Worm (Caenorhabditis elegans) whole organism, L1 larva: ENCODE data around the gene nspb-11.

Experiments used
- Y116A8C.19 ChIP-seq: sonication (generic microtip); optimal IDR thresholded peaks from 2 replicates; lab custom pipeline; 2016; ENCODE audit warnings: missing compliant biosample characterization, missing genetic modification characterization, borderline replicate concordance
- aha-1 ChIP-seq: fragments of 150-350 bp; optimal IDR thresholded peaks from 2 replicates; lab custom pipeline; 2014; ENCODE audit warnings: missing biosample characterization, missing genetic modification characterization
- aly-2 ChIP-seq: fragments of 150-350 bp; optimal IDR thresholded peaks from 2 replicates; lab custom pipeline; 2014; ENCODE audit warnings: missing biosample characterization, missing genetic modification characterization
- ama-1 ChIP-seq: fragments of 150-350 bp; optimal IDR thresholded peaks from 2 replicates; lab custom pipeline; 2014
- blmp-1 ChIP-seq: fragments of 150-350 bp; optimal IDR thresholded peaks from 2 replicates; lab custom pipeline; 2014; ENCODE audit warnings: missing biosample characterization, missing genetic modification characterization
- ceh-63 ChIP-seq: fragments of 200-800 bp; sonication (Bioruptor generic); optimal IDR thresholded peaks from 2 replicates; lab custom pipeline; 2018; ENCODE audit warnings: mild to moderate bottlenecking, missing genetic modification characterization, missing compliant biosample characterization
- ceh-88 ChIP-seq: fragments of 200-800 bp; sonication (Bioruptor generic); IDR thresholded peaks from 2 replicates; pipeline ENCODE4 v1.3.6; 2022; ENCODE audit warnings: missing genetic modification characterization, missing compliant biosample characterization
- efl-1 ChIP-seq, 4 experiments: fragments of 150-350 bp; optimal IDR thresholded peaks in 3 of 4; peaks in 1 of 4; 1 replicate in 1 of 4; 2 replicates in 3 of 4; lab custom pipeline; 2014; ENCODE audit warnings: missing biosample characterization in 2 of 4, missing genetic modification characterization in 2 of 4, missing genetic modification reagents in 2 of 4
- efl-3 ChIP-seq: fragments of 200-800 bp; sonication (Bioruptor generic); optimal IDR thresholded peaks from 2 replicates; lab custom pipeline; 2018; ENCODE audit warnings: mild to moderate bottlenecking, missing genetic modification characterization, missing compliant biosample characterization
- egl-27 ChIP-seq, 2 experiments: fragments of 150-350 bp in 1 of 2; sonication (generic microtip); optimal IDR thresholded peaks; 3 replicates each; lab custom pipeline; 2017 to 2018; ENCODE audit warnings: missing biosample characterization in 2 of 2, missing genetic modification characterization in 2 of 2, missing genetic modification reagents in 2 of 2
- elt-2 ChIP-seq: sonication (generic microtip); optimal IDR thresholded peaks from 2 replicates; lab custom pipeline; 2016; ENCODE audit warnings: missing genetic modification characterization, mild to moderate bottlenecking, inconsistent platforms, missing compliant biosample characterization, missing genetic modification reagents
- fkh-10 ChIP-seq: sonication (generic microtip); optimal IDR thresholded peaks from 2 replicates; lab custom pipeline; 2017; ENCODE audit warnings: missing biosample characterization, missing genetic modification reagents, missing genetic modification characterization
- fkh-4 ChIP-seq: sonication (generic microtip); optimal IDR thresholded peaks from 2 replicates; lab custom pipeline; 2016; ENCODE audit warnings: missing compliant biosample characterization, missing genetic modification characterization, borderline replicate concordance
- fkh-8 ChIP-seq: sonication (generic microtip); optimal IDR thresholded peaks from 2 replicates; lab custom pipeline; 2016; ENCODE audit warnings: mild to moderate bottlenecking, missing genetic modification characterization, missing compliant biosample characterization
- hpl-2 ChIP-seq: fragments of 150-350 bp; optimal IDR thresholded peaks from 2 replicates; lab custom pipeline; 2014; ENCODE audit warnings: missing biosample characterization, missing genetic modification reagents, missing genetic modification characterization
- lir-3 ChIP-seq: sonication (generic microtip); optimal IDR thresholded peaks from 2 replicates; lab custom pipeline; 2016; ENCODE audit warnings: mild to moderate bottlenecking, missing genetic modification characterization, moderate library complexity, missing compliant biosample characterization; ENCODE audit not compliant: poor library complexity
- nhr-12 ChIP-seq: sonication (generic microtip); optimal IDR thresholded peaks from 2 replicates; lab custom pipeline; 2017; ENCODE audit warnings: missing biosample characterization, missing genetic modification characterization
- nhr-237 ChIP-seq: fragments of 150-350 bp; optimal IDR thresholded peaks from 2 replicates; lab custom pipeline; 2014; ENCODE audit warnings: missing biosample characterization, missing genetic modification characterization
- nhr-77 ChIP-seq: fragments of 150-350 bp; optimal IDR thresholded peaks from 2 replicates; lab custom pipeline; 2014; ENCODE audit warnings: missing biosample characterization, missing genetic modification characterization
- pax-3 ChIP-seq: fragments of 200-800 bp; sonication (Bioruptor generic); optimal IDR thresholded peaks from 2 replicates; lab custom pipeline; 2018; ENCODE audit warnings: mild to moderate bottlenecking, missing genetic modification characterization, moderate library complexity, missing compliant biosample characterization
- pqm-1 ChIP-seq: sonication (generic microtip); optimal IDR thresholded peaks from 3 replicates; lab custom pipeline; 2017; ENCODE audit warnings: missing biosample characterization, missing genetic modification characterization
- rnt-1 ChIP-seq: sonication (generic microtip); optimal IDR thresholded peaks from 2 replicates; lab custom pipeline; 2016; ENCODE audit warnings: mild to moderate bottlenecking, missing genetic modification characterization, moderate library complexity, missing compliant biosample characterization
- skn-1 ChIP-seq: fragments of 150-350 bp; optimal IDR thresholded peaks from 2 replicates; lab custom pipeline; 2014; ENCODE audit warnings: missing biosample characterization, missing genetic modification characterization
- snpc-4 ChIP-seq: fragments of 150-350 bp; optimal IDR thresholded peaks from 2 replicates; lab custom pipeline; 2014; ENCODE audit warnings: missing biosample characterization, missing genetic modification characterization
- sup-37 ChIP-seq: fragments of 200-800 bp; sonication (Bioruptor generic); optimal IDR thresholded peaks from 2 replicates; lab custom pipeline; 2018; ENCODE audit warnings: mild to moderate bottlenecking, missing genetic modification characterization, missing compliant biosample characterization
- tlp-1 ChIP-seq: fragments of 150-350 bp; optimal IDR thresholded peaks from 2 replicates; lab custom pipeline; 2014; ENCODE audit warnings: missing biosample characterization, missing genetic modification characterization
- unc-30 ChIP-seq: sonication (generic microtip); optimal IDR thresholded peaks from 2 replicates; lab custom pipeline; 2017; ENCODE audit warnings: missing biosample characterization, missing genetic modification characterization
- unc-98 ChIP-seq: fragments of 200-800 bp; sonication (Bioruptor generic); IDR thresholded peaks from 2 replicates; pipeline ENCODE4 v1.3.6; 2022; ENCODE audit warnings: missing genetic modification characterization, missing compliant biosample characterization
- vab-15 ChIP-seq: sonication (generic microtip); optimal IDR thresholded peaks from 2 replicates; lab custom pipeline; 2017; ENCODE audit warnings: missing genotype, mild to moderate bottlenecking, missing genetic modification characterization, missing compliant biosample characterization
- xbp-1 ChIP-seq: sonication (generic microtip); optimal IDR thresholded peaks from 2 replicates; lab custom pipeline; 2016; ENCODE audit warnings: missing genetic modification characterization, missing compliant biosample characterization
- zag-1 ChIP-seq: fragments of 150-350 bp; optimal IDR thresholded peaks from 2 replicates; lab custom pipeline; 2014; ENCODE audit warnings: missing biosample characterization, missing genetic modification characterization
- zip-4 ChIP-seq: fragments of 200-800 bp; sonication (Bioruptor generic); optimal IDR thresholded peaks from 2 replicates; lab custom pipeline; 2018; ENCODE audit warnings: mild to moderate bottlenecking, missing genetic modification characterization, moderate library complexity, missing compliant biosample characterization
- ztf-4 ChIP-seq: fragments of 150-350 bp; optimal IDR thresholded peaks from 2 replicates; lab custom pipeline; 2014; ENCODE audit warnings: missing biosample characterization, missing genetic modification characterization

Gene nspb-11

DNA sequence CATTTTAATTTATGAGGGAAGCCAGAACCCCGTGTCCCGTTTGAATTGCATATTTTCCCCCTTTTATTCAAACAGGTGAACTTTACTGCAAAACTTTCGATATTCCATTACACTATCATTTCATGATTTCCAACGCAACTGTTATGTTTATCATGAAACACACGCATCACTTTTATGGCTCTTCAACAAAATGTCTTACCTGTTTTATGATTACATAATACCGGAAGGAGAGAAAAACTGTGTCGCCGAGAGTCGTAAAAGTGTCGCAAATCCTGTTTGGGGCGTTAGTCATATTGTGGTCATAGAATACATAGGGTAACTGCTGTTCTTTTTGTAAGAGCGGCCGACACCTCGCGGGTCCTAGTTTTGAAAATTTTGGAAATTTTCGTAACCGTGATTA, 14.8 kb upstream of the nspb-11 start:
- TF ChIP-seq efl-3 (GFP tag; lab: Kevin White, UChicago) (no peak), elt-2 (tag; lab: Kevin White, UChicago) (peak; percentile 14)

DNA sequence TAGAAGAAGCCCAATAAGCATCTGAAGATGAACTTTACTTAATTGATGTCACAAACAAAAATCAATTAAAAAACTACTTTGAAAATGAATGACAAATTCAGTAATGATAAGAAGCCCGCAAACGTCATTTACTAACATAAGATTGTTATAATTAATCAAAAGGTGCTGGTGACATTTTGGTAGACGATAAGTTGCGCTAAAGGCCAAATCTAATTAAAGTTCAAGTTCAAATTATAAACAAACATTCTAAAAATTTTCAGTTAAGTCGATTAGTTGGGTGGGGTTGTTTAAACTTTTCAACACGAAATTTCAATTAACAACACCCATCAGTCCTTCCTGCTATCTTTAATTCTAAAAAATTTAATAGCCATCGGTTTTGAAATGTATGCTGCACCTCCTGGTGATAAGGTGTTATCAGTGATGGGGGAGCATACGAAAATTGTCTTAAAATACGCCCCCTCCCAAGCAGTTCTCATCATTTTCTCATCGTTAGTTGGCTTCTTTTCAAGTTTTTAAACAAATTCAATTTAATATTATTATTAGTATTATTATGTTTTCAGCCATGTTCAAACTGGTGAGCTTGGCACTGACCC, 12.0 kb upstream of the nspb-11 start, which contains the start of the genes clec-62 and clec-63:
clec-62 (minus strand) TSS at position 51 of the 593 bp plus-strand sequence.
clec-63 (plus strand) TSS at position 561 of the 593 bp plus-strand sequence.
- TF ChIP-seq vab-15 (no peak), unc-98 (no peak), elt-2 (tag; lab: Kevin White, UChicago) (peak; percentile 81), pax-3 (peak; percentile 21), skn-1 (tag; lab: Kevin White, UChicago) (no peak), aha-1 (tag; lab: Kevin White, UChicago) (no peak), pqm-1 (tag; lab: Kevin White, UChicago) (peak; percentile 35), ama-1 (lab: Kevin White, UChicago) (no peak), tlp-1 (tag; lab: Kevin White, UChicago) (peak; percentile 55)
- TF ChIP-seq, all 84 proteins: peak for 4

DNA sequence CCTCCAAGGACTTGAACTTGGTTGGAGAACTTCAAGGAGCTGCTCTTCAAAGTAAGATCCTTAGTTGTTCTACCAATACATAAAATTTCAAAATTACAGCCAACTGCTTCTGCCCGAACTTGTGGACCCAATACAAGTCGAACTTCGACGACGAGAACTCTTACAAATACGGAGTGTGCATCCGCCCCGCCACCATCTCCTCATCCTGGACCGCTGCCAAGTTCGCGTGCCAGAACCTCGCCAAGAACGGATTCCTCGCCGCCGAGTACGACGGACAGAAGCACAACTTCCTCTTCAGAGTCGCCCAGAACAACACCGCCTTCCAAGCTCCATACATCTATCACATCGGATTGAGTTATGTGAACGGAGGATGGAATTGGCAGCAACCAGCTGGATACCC, 10.5 kb upstream of the nspb-11 start:
- TF ChIP-seq zag-1 (tag; lab: Kevin White, UChicago) (no peak), pax-3 (no peak), skn-1 (tag; lab: Kevin White, UChicago) (no peak), sup-37 (GFP tag; lab: Kevin White, UChicago) (no peak), tlp-1 (tag; lab: Kevin White, UChicago) (no peak), ceh-88 (no peak), ztf-4 (tag; lab: Kevin White, UChicago) (no peak), fkh-10 (GFP tag; lab: Kevin White, UChicago) (no peak), zip-4 (no peak)

DNA sequence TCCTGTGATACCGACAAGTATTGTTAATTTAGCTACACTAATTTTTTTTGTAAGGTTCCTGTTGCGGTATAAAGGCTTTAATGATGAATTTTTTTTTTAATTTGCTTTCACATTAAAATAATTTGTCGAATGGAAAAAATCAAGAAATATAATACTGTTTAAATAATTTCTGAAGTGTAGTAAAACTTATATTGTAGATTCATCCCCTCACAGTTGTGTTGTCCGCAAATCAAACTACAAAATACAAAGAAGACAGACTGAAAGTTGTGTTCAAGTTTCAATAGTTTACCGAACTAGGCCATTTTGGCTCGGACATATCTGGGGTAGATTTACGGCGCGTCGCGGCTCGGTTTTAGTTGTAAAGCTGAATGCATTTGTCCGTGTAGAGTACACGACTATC, 9.8 kb upstream of the nspb-11 start:
- no peak for TF ChIP-seq efl-1 (optimal IDR thresholded peaks at IDR 0.05; lab: Kevin White, UChicago)
- TF ChIP-seq efl-1 (GFP tag; optimal IDR thresholded peaks at IDR 0.05 in 1 of 2; lab: Kevin White, UChicago): peak in 1 of 2 experiments; percentile 69
- TF ChIP-seq fkh-8: no peak
- TF ChIP-seq, all 84 proteins: peak for 1

DNA sequence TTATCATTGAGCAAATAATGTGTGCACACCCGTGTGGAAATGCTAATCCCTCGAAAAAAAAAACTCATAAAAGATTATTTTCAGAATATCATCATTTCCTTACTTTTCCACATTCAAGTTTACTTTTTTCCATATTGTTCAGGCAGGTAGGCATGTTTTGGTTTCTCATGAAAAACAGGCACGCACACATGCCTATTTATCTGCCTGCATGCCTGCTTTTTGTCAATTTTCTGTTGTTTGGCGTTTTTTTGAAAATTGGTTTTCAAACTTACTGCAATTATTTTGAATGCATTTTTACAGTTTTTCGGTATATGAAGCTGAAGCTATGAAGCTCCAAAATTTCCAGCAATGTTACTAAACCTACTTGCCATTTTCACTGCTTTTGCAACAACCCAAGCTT, 9.2 kb upstream of the nspb-11 start, which contains the start of gene clec-64:
clec-64 (plus strand) TSS at position 301 of the 400 bp plus-strand sequence.
- TF ChIP-seq fkh-10 (GFP tag; lab: Kevin White, UChicago) (no peak), zip-4 (no peak), aly-2 (tag; lab: Kevin White, UChicago) (no peak)

DNA sequence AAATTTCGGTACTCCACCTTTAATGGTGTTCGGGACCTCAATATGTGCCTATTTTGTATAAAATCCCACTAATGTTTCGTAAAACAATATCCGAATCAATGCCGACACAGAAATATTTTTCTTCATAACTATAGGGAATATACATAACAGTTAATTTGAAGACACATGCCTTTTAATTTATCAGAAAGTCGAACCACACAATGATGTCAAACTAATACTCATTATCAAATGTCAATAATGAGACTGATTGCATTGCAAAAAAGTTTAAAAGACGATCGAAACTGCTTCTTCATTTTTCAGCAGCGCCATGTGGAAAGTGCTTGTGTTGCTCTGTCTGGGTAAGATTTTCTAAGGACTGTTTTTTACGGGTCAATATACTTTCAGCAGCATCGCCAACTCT, 6.1 kb upstream of the nspb-11 start, which contains the start of gene clec-65:
clec-65 (plus strand) TSS at position 301 of the 400 bp plus-strand sequence.
- no peak for TF ChIP-seq ceh-63 (GFP tag; lab: Kevin White, UChicago)
- TF ChIP-seq xbp-1 (tag; lab: Kevin White, UChicago): no peak
- no peak for TF ChIP-seq blmp-1
- TF ChIP-seq egl-27 (tag; optimal IDR thresholded peaks at IDR 0.05; lab: Kevin White, UChicago): no peak
- TF ChIP-seq tlp-1 (tag; lab: Kevin White, UChicago): no peak
- no peak for TF ChIP-seq ztf-4 (tag; lab: Kevin White, UChicago)
- TF ChIP-seq unc-98: no peak

DNA sequence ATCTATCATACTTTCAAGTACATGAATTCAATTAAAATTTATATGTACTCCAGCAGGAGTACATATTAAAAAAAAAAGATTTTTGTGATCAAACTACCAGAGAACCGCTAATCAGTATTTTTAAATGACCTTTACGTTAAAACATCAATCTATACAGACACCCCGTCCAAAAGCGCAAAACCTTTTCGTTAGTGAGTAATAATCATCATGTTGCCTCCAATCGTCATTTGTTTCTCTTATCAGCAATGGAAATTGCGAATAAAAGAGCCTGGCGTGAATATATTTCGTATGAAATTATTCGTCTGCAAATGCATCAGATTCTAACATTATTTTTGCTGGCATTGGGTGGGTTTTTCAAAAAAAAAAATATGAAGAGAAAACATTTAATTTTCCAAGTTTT, 3.0 kb upstream of the nspb-11 start, which contains the start of gene clec-66:
clec-66 (plus strand) TSS at position 225 of the 400 bp plus-strand sequence.
- TF ChIP-seq rnt-1 (tag; lab: Kevin White, UChicago): no peak
- no peak for TF ChIP-seq vab-15
- TF ChIP-seq nhr-12: no peak
- no peak for TF ChIP-seq ceh-63 (GFP tag; lab: Kevin White, UChicago)
- no peak for TF ChIP-seq lir-3 (tag; lab: Kevin White, UChicago)
- TF ChIP-seq Y116A8C.19 (tag; lab: Kevin White, UChicago): no peak
- TF ChIP-seq fkh-4: no peak
- TF ChIP-seq nhr-77 (tag; lab: Kevin White, UChicago): no peak
- TF ChIP-seq snpc-4: no peak
- TF ChIP-seq nhr-237 (tag; lab: Kevin White, UChicago): no peak
- no peak for TF ChIP-seq aha-1 (tag; lab: Kevin White, UChicago)
- TF ChIP-seq unc-30 (tag; lab: Kevin White, UChicago): no peak
- no peak for TF ChIP-seq hpl-2 (GFP tag; lab: Kevin White, UChicago)
- TF ChIP-seq, all 84 proteins: peak for 0
